Fruit fly (Drosophila melanogaster) whole organism, embryonic: Measurements from ENCODE around the gene CG4115.
A peak's percentile ranks its signal among the peaks of the same experiment; 100 is the strongest.

Source experiments
- Aef1 ChIP-seq: fragments of 200-800 bp; sonication (Bioruptor generic); IDR thresholded peaks from 3 replicates; pipeline ENCODE4 v1.3.6; 2022; ENCODE audit warnings: missing biosample characterization, missing genetic modification characterization
- Bteb2 ChIP-seq: fragments of 200-800 bp; sonication (Bioruptor generic); optimal IDR thresholded peaks from 2 replicates; lab custom pipeline; 2016; ENCODE audit warnings: missing biosample characterization, missing genetic modification characterization
- CG11247 ChIP-seq: fragments of 200-800 bp; sonication (Bioruptor generic); IDR thresholded peaks from 2 replicates; pipeline ENCODE4 v1.3.6; 2022; ENCODE audit warnings: missing biosample characterization, missing genetic modification characterization
- CG11723 ChIP-seq: fragments of 200-800 bp; sonication (Bioruptor generic); optimal IDR thresholded peaks from 2 replicates; lab custom pipeline; 2017; ENCODE audit warnings: missing biosample characterization, mild to moderate bottlenecking, missing genetic modification characterization
- CG12104 ChIP-seq: fragments of 200-800 bp; sonication (Bioruptor generic); optimal IDR thresholded peaks from 3 replicates; lab custom pipeline; 2016; ENCODE audit warnings: missing biosample characterization, missing genetic modification characterization
- CG13123 ChIP-seq: fragments of 200-800 bp; sonication (Bioruptor generic); optimal IDR thresholded peaks from 2 replicates; lab custom pipeline; 2016; ENCODE audit warnings: missing biosample characterization, missing genetic modification characterization
- CG13775 ChIP-seq: fragments of 200-800 bp; sonication (Bioruptor generic); optimal IDR thresholded peaks from 3 replicates; lab custom pipeline; 2017; ENCODE audit warnings: missing biosample characterization, mild to moderate bottlenecking, missing genetic modification characterization
- CG14710 ChIP-seq: fragments of 200-800 bp; sonication (Bioruptor generic); optimal IDR thresholded peaks from 3 replicates; lab custom pipeline; 2019; ENCODE audit warnings: missing biosample characterization, mild to moderate bottlenecking, missing genetic modification characterization, moderate library complexity
- CG17186 ChIP-seq: fragments of 200-800 bp; sonication (Bioruptor generic); optimal IDR thresholded peaks from 3 replicates; lab custom pipeline; 2017; ENCODE audit warnings: missing biosample characterization, missing genetic modification reagents, missing genetic modification characterization
- CG17802 ChIP-seq: fragments of 200-800 bp; sonication (Bioruptor generic); optimal IDR thresholded peaks from 2 replicates; lab custom pipeline; 2018; ENCODE audit warnings: missing biosample characterization, mild to moderate bottlenecking, missing genetic modification characterization, moderate library complexity
- CG18476 ChIP-seq: fragments of 200-800 bp; sonication (Bioruptor generic); optimal IDR thresholded peaks from 2 replicates; lab custom pipeline; 2016; ENCODE audit warnings: missing biosample characterization, mild to moderate bottlenecking, missing genetic modification characterization
- CG34224 ChIP-seq: fragments of 200-800 bp; sonication (Bioruptor generic); IDR thresholded peaks from 3 replicates; pipeline ENCODE4 v1.3.6; 2022; ENCODE audit warnings: missing biosample characterization, missing genetic modification characterization; ENCODE audit not compliant: partially characterized antibody
- CG3995 ChIP-seq: fragments of 200-800 bp; sonication (Bioruptor generic); optimal IDR thresholded peaks from 3 replicates; lab custom pipeline; 2016; ENCODE audit warnings: missing biosample characterization, missing genetic modification characterization
- CG5180 ChIP-seq: fragments of 200-800 bp; sonication (Bioruptor generic); optimal IDR thresholded peaks from 3 replicates; lab custom pipeline; 2017; ENCODE audit warnings: missing biosample characterization, missing genetic modification characterization, mild to moderate bottlenecking, moderate library complexity, missing genetic modification reagents
- CG6175 ChIP-seq: fragments of 200-800 bp; sonication (Bioruptor generic); IDR thresholded peaks from 3 replicates; pipeline ENCODE4 v1.3.6; 2022; ENCODE audit warnings: missing biosample characterization, missing genetic modification characterization
- CG6683 ChIP-seq: fragments of 200-800 bp; sonication (Bioruptor generic); optimal IDR thresholded peaks from 2 replicates; lab custom pipeline; 2017; ENCODE audit warnings: missing biosample characterization, mild to moderate bottlenecking, missing genetic modification characterization, missing genetic modification reagents
- CG7963 ChIP-seq: fragments of 200-800 bp; sonication (Bioruptor generic); IDR thresholded peaks from 3 replicates; pipeline ENCODE4 v1.3.6; 2022; ENCODE audit warnings: missing biosample characterization, missing genetic modification characterization; ENCODE audit not compliant: partially characterized antibody
- CG8089 ChIP-seq: fragments of 200-800 bp; sonication (Bioruptor generic); optimal IDR thresholded peaks from 3 replicates; lab custom pipeline; 2016; ENCODE audit warnings: missing biosample characterization, missing genetic modification characterization
- CG8290 ChIP-seq, 3 experiments: fragments of 200-800 bp; sonication (Bioruptor generic); optimal IDR thresholded peaks; 2 replicates each; lab custom pipeline; 2016 to 2019; ENCODE audit warnings: missing biosample characterization in 3 of 3, missing genetic modification characterization in 3 of 3, mild to moderate bottlenecking in 2 of 3, moderate library complexity in 1 of 3
- D ChIP-seq, 2 experiments: fragments of 200-800 bp in 1 of 2; fragments of >200 bp in 1 of 2; sonication (Bioruptor generic) in 1 of 2; optimal IDR thresholded peaks; 2 replicates in 1 of 2; 3 replicates in 1 of 2; lab custom pipeline; 2017; ENCODE audit warnings: mild to moderate bottlenecking in 1 of 2, missing biosample characterization in 1 of 2, missing genetic modification characterization in 1 of 2, missing genetic modification reagents in 1 of 2
- Dad ChIP-seq: fragments of 200-800 bp; sonication (Bioruptor generic); optimal IDR thresholded peaks from 3 replicates; lab custom pipeline; 2016; ENCODE audit warnings: missing biosample characterization, missing genetic modification characterization
- Doc3 ChIP-seq: fragments of 200-800 bp; sonication (Bioruptor generic); IDR thresholded peaks from 3 replicates; pipeline ENCODE4 v1.3.6; 2022; ENCODE audit warnings: missing biosample characterization, missing genetic modification characterization; ENCODE audit not compliant: partially characterized antibody
- Hr78 ChIP-seq, 2 experiments: fragments of 200-800 bp in 1 of 2; fragments of >200 bp in 1 of 2; sonication (Bioruptor generic) in 1 of 2; optimal IDR thresholded peaks; 2 replicates each; lab custom pipeline; 2017 to 2019; ENCODE audit warnings: missing biosample characterization in 2 of 2, missing genetic modification characterization in 2 of 2, mild to moderate bottlenecking in 1 of 2, moderate library complexity in 1 of 2
- Scr ChIP-seq: fragments of 200-800 bp; sonication (Bioruptor generic); IDR thresholded peaks from 2 replicates; pipeline ENCODE4 v1.3.6; 2022; ENCODE audit warnings: missing biosample characterization, missing genetic modification characterization; ENCODE audit not compliant: partially characterized antibody
- Sry-β ChIP-seq: fragments of 200-800 bp; sonication (Bioruptor generic); optimal IDR thresholded peaks from 2 replicates; lab custom pipeline; 2018; ENCODE audit warnings: missing biosample characterization, mild to moderate bottlenecking, missing genetic modification characterization, moderate library complexity
- Xbp1 ChIP-seq: fragments of 200-800 bp; sonication (Bioruptor generic); optimal IDR thresholded peaks from 3 replicates; lab custom pipeline; 2016; ENCODE audit warnings: missing biosample characterization, mild to moderate bottlenecking, missing genetic modification characterization
- ac ChIP-seq: fragments of 200-800 bp; sonication (Bioruptor generic); optimal IDR thresholded peaks from 3 replicates; lab custom pipeline; 2017; ENCODE audit warnings: missing biosample characterization, mild to moderate bottlenecking, missing genetic modification characterization
- ase ChIP-seq: fragments of 200-800 bp; sonication (Bioruptor generic); IDR thresholded peaks from 3 replicates; pipeline ENCODE4 v1.3.6; 2022; ENCODE audit warnings: missing biosample characterization, missing genetic modification characterization
- btn ChIP-seq: fragments of 200-800 bp; sonication (Bioruptor generic); optimal IDR thresholded peaks from 2 replicates; lab custom pipeline; 2016; ENCODE audit warnings: missing biosample characterization, missing genetic modification characterization
- cas ChIP-seq: fragments of 200-800 bp; sonication (Bioruptor generic); IDR thresholded peaks from 2 replicates; pipeline ENCODE4 v1.3.6; 2022; ENCODE audit warnings: missing biosample characterization, missing genetic modification characterization
- chif ChIP-seq, 2 experiments: fragments of 200-800 bp; sonication (Bioruptor generic); optimal IDR thresholded peaks; 3 replicates each; lab custom pipeline; 2016; ENCODE audit warnings: missing biosample characterization in 2 of 2, missing genetic modification characterization in 2 of 2
- ci ChIP-seq: fragments of 200-800 bp; sonication (Bioruptor generic); IDR thresholded peaks from 3 replicates; pipeline ENCODE4 v1.3.6; 2022; ENCODE audit warnings: missing biosample characterization, missing genetic modification characterization
- crol ChIP-seq: fragments of 200-800 bp; sonication (Bioruptor generic); IDR thresholded peaks from 2 replicates; pipeline ENCODE4 v1.3.6; 2022; ENCODE audit warnings: missing biosample characterization, missing genetic modification characterization
- esg ChIP-seq: fragments of 200-800 bp; sonication (Bioruptor generic); conservative IDR thresholded peaks from 2 replicates; pipeline ENCODE4 v1.3.6; 2022; ENCODE audit warnings: missing biosample characterization, missing genetic modification characterization
- ewg ChIP-seq: fragments of 200-800 bp; sonication (Bioruptor generic); optimal IDR thresholded peaks from 3 replicates; lab custom pipeline; 2017; ENCODE audit warnings: mild to moderate bottlenecking, missing biosample characterization, missing genetic modification reagents, missing genetic modification characterization
- gt ChIP-seq: fragments of 200-800 bp; sonication (Bioruptor generic); IDR thresholded peaks from 2 replicates; pipeline ENCODE4 v1.3.6; 2022; ENCODE audit warnings: missing biosample characterization, missing genetic modification characterization
- ham ChIP-seq: fragments of 200-800 bp; sonication (Bioruptor generic); IDR thresholded peaks from 2 replicates; pipeline ENCODE4 v1.3.6; 2022; ENCODE audit warnings: missing biosample characterization, missing genetic modification characterization
- hkb ChIP-seq, 2 experiments: fragments of 200-800 bp in 1 of 2; fragments of >200 bp in 1 of 2; sonication (Bioruptor generic) in 1 of 2; IDR thresholded peaks in 1 of 2; optimal IDR thresholded peaks in 1 of 2; 2 replicates each; pipeline versions ENCODE4 v1.3.6 to Lab custom; 2017 to 2022; ENCODE audit warnings: missing biosample characterization in 1 of 2, missing genetic modification characterization in 1 of 2
- hth ChIP-seq: fragments of >200 bp; optimal IDR thresholded peaks from 2 replicates; lab custom pipeline; 2017; ENCODE audit warnings: inconsistent platforms
- jumu ChIP-seq: fragments of 200-800 bp; sonication (Bioruptor generic); optimal IDR thresholded peaks from 3 replicates; lab custom pipeline; 2016; ENCODE audit warnings: missing biosample characterization, missing genetic modification characterization
- pnt ChIP-seq: fragments of 200-800 bp; sonication (Bioruptor generic); optimal IDR thresholded peaks from 3 replicates; lab custom pipeline; 2016; ENCODE audit warnings: missing biosample characterization, missing genetic modification characterization
- pum ChIP-seq: fragments of 200-800 bp; sonication (Bioruptor generic); optimal IDR thresholded peaks from 2 replicates; lab custom pipeline; 2016; ENCODE audit warnings: missing biosample characterization, missing genetic modification characterization
- ranshi ChIP-seq: fragments of 200-800 bp; sonication (Bioruptor generic); IDR thresholded peaks from 2 replicates; pipeline ENCODE4 v1.3.6; 2022; ENCODE audit warnings: missing biosample characterization, missing genetic modification characterization
- repo ChIP-seq: fragments of 200-800 bp; sonication (Bioruptor generic); optimal IDR thresholded peaks from 2 replicates; lab custom pipeline; 2016; ENCODE audit warnings: missing biosample characterization, missing genetic modification characterization
- scrt ChIP-seq: fragments of 200-800 bp; sonication (Bioruptor generic); optimal IDR thresholded peaks from 2 replicates; lab custom pipeline; 2018; ENCODE audit warnings: missing biosample characterization, mild to moderate bottlenecking, missing genetic modification characterization, moderate library complexity
- sens-2 ChIP-seq: fragments of 200-800 bp; sonication (Bioruptor generic); IDR thresholded peaks from 2 replicates; pipeline ENCODE4 v1.3.6; 2022; ENCODE audit warnings: missing biosample characterization, missing genetic modification characterization
- ssp ChIP-seq: fragments of 200-800 bp; sonication (Bioruptor generic); IDR thresholded peaks from 2 replicates; pipeline ENCODE4 v1.3.6; 2022; ENCODE audit warnings: missing biosample characterization, missing genetic modification characterization

Gene CG4115

DNA sequence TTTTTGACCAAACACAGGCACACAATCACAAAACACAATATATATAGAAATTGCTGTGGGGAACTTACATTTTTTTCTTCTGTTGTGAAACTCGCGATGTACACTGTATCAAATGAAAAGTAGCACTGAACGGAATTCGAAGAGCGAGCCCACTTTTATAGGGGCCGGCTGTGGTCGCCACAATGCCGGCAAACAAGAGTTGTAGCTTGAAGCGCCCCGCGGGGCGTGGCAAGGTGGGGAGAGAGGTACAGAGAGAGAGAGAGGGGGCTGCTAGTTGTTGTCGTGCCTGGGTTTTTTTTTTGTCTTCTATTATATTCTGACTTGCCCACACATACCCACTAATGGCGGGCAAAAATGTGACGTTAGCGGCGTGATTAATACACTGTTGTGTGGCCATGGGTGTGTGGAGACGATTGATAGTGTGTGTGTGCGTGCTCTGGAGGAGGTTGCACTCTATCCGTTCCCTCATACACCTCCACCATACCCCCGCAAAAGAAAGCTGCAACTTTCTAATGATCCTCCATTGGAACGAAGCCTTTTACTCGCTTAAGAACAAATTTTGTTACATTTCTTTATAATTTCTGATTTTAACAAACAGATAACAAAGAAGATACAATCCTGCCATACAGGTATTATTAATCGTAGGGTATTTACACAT is 9.5 kb downstream of the CG4115 start, which contains the start of gene GstD1 (continued):
- TF ChIP-seq CG8290 (GFP tag; optimal IDR thresholded peaks at IDR 0.05; lab: Kevin White, UChicago) (no peak), CG8290 (tag; optimal IDR thresholded peaks at IDR 0.05; lab: Kevin White, UChicago) (peak in 1 of 2 experiments; percentile 34), CG8089 (GFP tag; lab: Kevin White, UChicago) (no peak), hkb (optimal IDR thresholded peaks at IDR 0.05; lab: Kevin White, UChicago) (no peak), hkb (GFP tag; IDR thresholded peaks at IDR 0.05; lab: Robert Waterston, UW) (no peak), Doc3 (no peak), D (optimal IDR thresholded peaks at IDR 0.05; lab: Kevin White, UChicago) (no peak), D (GFP tag; optimal IDR thresholded peaks at IDR 0.05; lab: Kevin White, UChicago) (no peak), CG3995 (GFP tag; lab: Kevin White, UChicago) (peak; percentile 49), hth (no peak), ranshi (GFP tag; lab: Robert Waterston, UW) (no peak; the same call in 1 of the 2 replicates), Sry-β (GFP tag; lab: Kevin White, UChicago) (no peak), esg (GFP tag; lab: Robert Waterston, UW) (peak; percentile 16; the same call in 1 of the 2 replicates), CG13123 (no peak), CG18476 (peak; percentile 7), CG13775 (GFP tag; lab: Kevin White, UChicago) (peak; percentile 9), Aef1 (GFP tag; lab: Robert Waterston, UW) (peak; percentile 71; the same call in 2 of the 3 replicates), CG12104 (GFP tag; lab: Kevin White, UChicago) (peak; percentile 28), Bteb2 (GFP tag; lab: Kevin White, UChicago) (no peak), jumu (GFP tag; lab: Kevin White, UChicago) (peak; percentile 39), cas (GFP tag; lab: Robert Waterston, UW) (0 out of 2 replicates have a peak, but pooled peaks have one; percentile 27), repo (GFP tag; lab: Kevin White, UChicago) (peak; percentile 33), Xbp1 (peak; percentile 36), ssp (no peak; the same call in 1 of the 2 replicates), CG14710 (no peak), ase (no peak), pum (GFP tag; lab: Kevin White, UChicago) (peak; percentile 6), CG6175 (GFP tag; lab: Robert Waterston, UW) (peak; percentile 92), CG17186 (GFP tag; lab: Kevin White, UChicago) (no peak), ci (GFP tag; lab: Robert Waterston, UW) (peak; percentile 63; the same call in 2 of the 3 replicates), pnt (no peak), CG34224 (GFP tag; lab: Robert Waterston, UW) (peak; percentile 54; the same call in 2 of the 3 replicates), ac (GFP tag; lab: Kevin White, UChicago) (no peak), scrt (peak; percentile 35), gt (GFP tag; lab: Robert Waterston, UW) (no peak), CG7963 (GFP tag; lab: Robert Waterston, UW) (peak; percentile 45; the same call in 1 of the 3 replicates), CG11723 (GFP tag; lab: Kevin White, UChicago) (no peak), CG11247 (GFP tag; lab: Robert Waterston, UW) (peak; percentile 43; the same call in 1 of the 2 replicates), chif (GFP tag; optimal IDR thresholded peaks at IDR 0.05; lab: Kevin White, UChicago) (peak; percentile 11 to 62), crol (GFP tag; lab: Robert Waterston, UW) (peak; percentile 100), Hr78 (GFP tag; optimal IDR thresholded peaks at IDR 0.05; lab: Kevin White, UChicago) (peak in 1 of 2 experiments; percentile 23), ewg (peak; percentile 21), btn (GFP tag; lab: Kevin White, UChicago) (no peak), ham (GFP tag; lab: Robert Waterston, UW) (no peak), Scr (peak; percentile 40), CG17802 (tag; lab: Kevin White, UChicago) (no peak), CG6683 (GFP tag; lab: Kevin White, UChicago) (no peak), sens-2 (GFP tag; lab: Robert Waterston, UW) (no peak), Dad (GFP tag; lab: Kevin White, UChicago) (no peak), CG5180 (GFP tag; lab: Kevin White, UChicago) (no peak)
